Worm (Caenorhabditis elegans) whole organism, early embryonic: ENCODE results near the gene gplb-1.
A peak's percentile ranks its signal among the peaks of the same experiment; 100 is the strongest.

ENCODE experiments used
- B0310.2 ChIP-seq: sonication (generic microtip); optimal IDR thresholded peaks from 2 replicates; lab custom pipeline; 2016; ENCODE audit warnings: mild to moderate bottlenecking, missing genetic modification characterization, missing compliant biosample characterization
- F13C5.2 ChIP-seq: sonication (generic microtip); optimal IDR thresholded peaks from 2 replicates; lab custom pipeline; 2017; ENCODE audit warnings: mild to moderate bottlenecking, missing genetic modification characterization, inconsistent platforms, missing compliant biosample characterization
- aly-1 ChIP-seq: sonication (generic microtip); optimal IDR thresholded peaks from 2 replicates; lab custom pipeline; 2016; ENCODE audit warnings: missing genetic modification characterization, missing compliant biosample characterization
- ama-1 ChIP-seq: fragments of 150-350 bp; optimal IDR thresholded peaks from 2 replicates; lab custom pipeline; 2014
- ceh-13 ChIP-seq: fragments of 200-800 bp; sonication (Bioruptor generic); optimal IDR thresholded peaks from 2 replicates; lab custom pipeline; 2018; ENCODE audit warnings: mild to moderate bottlenecking, missing genetic modification characterization, missing compliant biosample characterization
- ceh-36 ChIP-seq: sonication (generic microtip); optimal IDR thresholded peaks from 2 replicates; lab custom pipeline; 2016; ENCODE audit warnings: missing genetic modification characterization, inconsistent platforms, missing compliant biosample characterization
- ets-7 ChIP-seq: sonication (generic microtip); optimal IDR thresholded peaks from 2 replicates; lab custom pipeline; 2016; ENCODE audit warnings: missing genotype, missing genetic modification characterization, missing compliant biosample characterization
- flt-1 ChIP-seq: fragments of 200-800 bp; sonication (Bioruptor generic); IDR thresholded peaks from 2 replicates; pipeline ENCODE4 v1.3.6; 2022; ENCODE audit warnings: missing genetic modification characterization, missing compliant biosample characterization
- hmbx-1 ChIP-seq: sonication (generic microtip); optimal IDR thresholded peaks from 2 replicates; lab custom pipeline; 2016; ENCODE audit warnings: mild to moderate bottlenecking, missing genetic modification characterization, missing compliant biosample characterization
- hmg-4 ChIP-seq: fragments of 200-800 bp; sonication (Bioruptor generic); optimal IDR thresholded peaks from 2 replicates; lab custom pipeline; 2018; ENCODE audit warnings: mild to moderate bottlenecking, missing genetic modification characterization, missing compliant biosample characterization
- hnd-1 ChIP-seq: sonication (generic microtip); optimal IDR thresholded peaks from 2 replicates; lab custom pipeline; 2016; ENCODE audit warnings: missing genetic modification characterization, missing compliant biosample characterization
- pes-1 ChIP-seq: fragments of 200-800 bp; sonication (Bioruptor generic); IDR thresholded peaks from 2 replicates; pipeline ENCODE4 v1.3.6; 2022; ENCODE audit warnings: missing genetic modification reagents, missing genetic modification characterization, missing compliant biosample characterization
- scrt-1 ChIP-seq: fragments of 200-800 bp; sonication (Bioruptor generic); IDR thresholded peaks from 2 replicates; pipeline ENCODE4 v1.3.6; 2022; ENCODE audit warnings: missing genetic modification characterization, missing compliant biosample characterization
- sea-1 ChIP-seq: fragments of 200-800 bp; sonication (Bioruptor generic); conservative IDR thresholded peaks from 2 replicates; pipeline ENCODE4 v1.3.6; 2022; ENCODE audit warnings: missing genetic modification characterization, missing compliant biosample characterization
- tbx-11 ChIP-seq: fragments of 200-800 bp; sonication (Bioruptor generic); IDR thresholded peaks from 2 replicates; pipeline ENCODE4 v1.3.6; 2022; ENCODE audit warnings: missing genetic modification characterization, missing compliant biosample characterization
- tbx-37 ChIP-seq: fragments of 200-800 bp; sonication (Bioruptor generic); conservative IDR thresholded peaks from 2 replicates; pipeline ENCODE4 v1.3.6; 2022; ENCODE audit warnings: missing genetic modification reagents, missing genetic modification characterization, missing compliant biosample characterization
- tra-4 ChIP-seq: sonication (generic microtip); optimal IDR thresholded peaks from 2 replicates; lab custom pipeline; 2017; ENCODE audit warnings: missing genetic modification characterization, missing compliant biosample characterization

gplb-1 gene

ce11 chrV:8499407-8499806 lies 28.4 kb upstream of the gplb-1 start:
- TF ChIP-seq B0310.2 (tag; lab: Kevin White, UChicago), result no peak
- no peak for TF ChIP-seq flt-1
- no peak for TF ChIP-seq sea-1 (GFP tag; lab: Robert Waterston, UW)
- TF ChIP-seq ama-1 (lab: Kevin White, UChicago), result no peak

- TF ChIP-seq tbx-11 (GFP tag; lab: Robert Waterston, UW) (no peak), ceh-13 (GFP tag; lab: Kevin White, UChicago) (no peak), ets-7 (no peak), pes-1 (GFP tag; lab: Robert Waterston, UW) (peak; percentile 57; the same call in 1 of the 2 replicates), sea-1 (GFP tag; lab: Robert Waterston, UW) (no peak), tbx-37 (GFP tag; lab: Robert Waterston, UW) (no peak), hmg-4 (GFP tag; lab: Kevin White, UChicago) (no peak)
Observed at ce11 chrV:8495965-8496364, 24.9 kb upstream of the gplb-1 start.

ce11 chrV:8495106-8495505 lies 24.1 kb upstream of the gplb-1 start:
- TF ChIP-seq sea-1 (GFP tag; lab: Robert Waterston, UW) (no peak), ceh-36 (tag; lab: Kevin White, UChicago) (no peak), flt-1 (no peak), hmbx-1 (tag; lab: Kevin White, UChicago) (no peak), hnd-1 (tag; lab: Kevin White, UChicago) (no peak), ama-1 (lab: Kevin White, UChicago) (no peak), tbx-11 (GFP tag; lab: Robert Waterston, UW) (no peak), aly-1 (tag; lab: Kevin White, UChicago) (no peak), scrt-1 (GFP tag; lab: Robert Waterston, UW) (no peak), tra-4 (tag; lab: Kevin White, UChicago) (no peak)

DNA sequence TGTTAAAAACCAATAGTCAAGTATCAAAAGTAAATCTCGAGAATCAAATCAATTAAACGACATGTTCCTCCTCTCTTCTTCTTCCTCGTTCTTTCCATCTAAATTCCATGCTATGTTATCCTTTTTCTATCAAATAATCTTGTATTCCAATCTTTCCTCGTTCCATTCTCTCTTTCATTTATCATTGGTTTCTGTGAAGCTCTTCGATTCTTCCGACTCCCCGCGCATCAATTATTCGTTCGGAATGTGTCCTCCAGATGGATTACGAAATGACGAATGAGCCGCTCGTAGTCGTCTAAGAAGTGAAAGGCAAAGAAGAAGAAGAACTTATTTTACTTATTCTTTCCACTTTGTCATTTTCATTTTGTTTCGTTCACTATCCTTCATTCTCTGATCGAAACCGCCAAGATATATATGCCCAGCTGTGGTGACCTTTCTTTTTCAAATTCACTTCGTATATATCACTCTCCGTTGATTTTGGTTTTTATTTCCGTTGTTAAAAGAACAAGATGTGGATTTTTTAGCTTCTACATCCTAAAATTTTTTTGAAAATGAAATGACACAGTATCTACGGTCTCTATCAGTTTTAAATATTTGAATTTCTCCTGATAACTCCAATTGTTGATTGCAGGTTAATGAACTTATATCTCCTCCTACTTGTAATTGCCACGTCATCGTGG lies 23.4 kb upstream of the gplb-1 start, which contains the start of gene pxn-1:
Gene pxn-1 (plus strand): TSS at position 630 of the 680 bp plus-strand sequence.
- no peak for TF ChIP-seq ama-1 (lab: Kevin White, UChicago)
- TF ChIP-seq ceh-13 (GFP tag; lab: Kevin White, UChicago), result no peak
- TF ChIP-seq aly-1 (tag; lab: Kevin White, UChicago), result no peak
- no peak for TF ChIP-seq B0310.2 (tag; lab: Kevin White, UChicago)
- TF ChIP-seq hmbx-1 (tag; lab: Kevin White, UChicago), result no peak
- TF ChIP-seq flt-1, result no peak
- TF ChIP-seq tbx-11 (GFP tag; lab: Robert Waterston, UW), result no peak
- TF ChIP-seq tbx-37 (GFP tag; lab: Robert Waterston, UW), result no peak

DNA sequence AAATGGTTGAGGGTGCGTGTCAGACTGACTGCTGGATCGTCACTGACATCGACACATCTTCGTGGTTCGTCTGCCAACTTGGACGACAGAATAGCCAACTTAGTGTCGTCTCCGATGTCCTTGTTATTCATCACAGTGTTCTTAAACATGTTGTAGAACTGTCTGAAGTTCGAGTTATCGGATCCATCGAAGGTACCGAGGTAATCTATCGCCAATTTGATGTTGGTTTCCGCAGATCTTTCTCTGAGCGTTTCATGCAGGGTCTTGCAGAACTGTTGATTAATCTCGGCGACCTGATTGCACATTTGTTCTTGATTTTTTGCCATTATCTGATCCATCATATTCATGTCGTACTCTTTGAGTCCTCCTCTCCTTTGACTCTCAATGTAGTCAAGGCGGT lies 10.2 kb upstream of the gplb-1 start:
- TF ChIP-seq tbx-11 (GFP tag; lab: Robert Waterston, UW) (no peak), F13C5.2 (tag; lab: Kevin White, UChicago) (no peak)

DNA sequence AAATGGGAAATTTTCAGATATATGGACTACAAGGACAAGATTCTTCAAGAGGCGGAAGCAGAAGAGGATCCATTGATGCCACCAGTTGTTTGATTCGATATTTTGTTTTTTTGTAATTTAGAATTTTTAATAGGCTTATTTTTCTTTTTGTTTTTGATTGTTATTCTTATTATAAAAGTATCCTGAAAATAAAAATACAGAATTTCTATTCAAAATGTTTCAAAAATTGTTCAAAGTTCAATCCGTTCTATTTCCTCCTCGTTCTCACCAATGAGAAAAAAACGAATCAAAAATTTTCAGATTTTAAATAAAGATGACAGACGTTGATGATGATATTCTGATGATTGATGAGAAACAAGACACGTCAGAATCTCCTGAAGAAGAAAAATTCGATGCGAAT lies 2.3 kb downstream of the gplb-1 start, which contains the start of gene phf-30:
Gene phf-30 (plus strand): TSS at position 301 of the 400 bp plus-strand sequence.
- TF ChIP-seq tbx-11 (GFP tag; lab: Robert Waterston, UW) (no peak), flt-1 (no peak), hmbx-1 (tag; lab: Kevin White, UChicago) (no peak), tra-4 (tag; lab: Kevin White, UChicago) (no peak), pes-1 (GFP tag; lab: Robert Waterston, UW) (no peak), B0310.2 (tag; lab: Kevin White, UChicago) (no peak), tbx-37 (GFP tag; lab: Robert Waterston, UW) (no peak), scrt-1 (GFP tag; lab: Robert Waterston, UW) (no peak), hnd-1 (tag; lab: Kevin White, UChicago) (no peak), ceh-36 (tag; lab: Kevin White, UChicago) (no peak), aly-1 (tag; lab: Kevin White, UChicago) (no peak)

- TF ChIP-seq ama-1 (lab: Kevin White, UChicago) (no peak), aly-1 (tag; lab: Kevin White, UChicago) (no peak), pes-1 (GFP tag; lab: Robert Waterston, UW) (no peak), tbx-37 (GFP tag; lab: Robert Waterston, UW) (no peak), hmg-4 (GFP tag; lab: Kevin White, UChicago) (no peak), B0310.2 (tag; lab: Kevin White, UChicago) (no peak), ceh-36 (tag; lab: Kevin White, UChicago) (no peak), scrt-1 (GFP tag; lab: Robert Waterston, UW) (no peak), tbx-11 (GFP tag; lab: Robert Waterston, UW) (no peak), sea-1 (GFP tag; lab: Robert Waterston, UW) (no peak), hmbx-1 (tag; lab: Kevin White, UChicago) (no peak)
Observed at ce11 chrV:8467031-8467430, 4.0 kb downstream of the gplb-1 start, which contains the start of gene mrpl-4. TSS of gene mrpl-4 (plus strand) at chrV:8467265.

DNA sequence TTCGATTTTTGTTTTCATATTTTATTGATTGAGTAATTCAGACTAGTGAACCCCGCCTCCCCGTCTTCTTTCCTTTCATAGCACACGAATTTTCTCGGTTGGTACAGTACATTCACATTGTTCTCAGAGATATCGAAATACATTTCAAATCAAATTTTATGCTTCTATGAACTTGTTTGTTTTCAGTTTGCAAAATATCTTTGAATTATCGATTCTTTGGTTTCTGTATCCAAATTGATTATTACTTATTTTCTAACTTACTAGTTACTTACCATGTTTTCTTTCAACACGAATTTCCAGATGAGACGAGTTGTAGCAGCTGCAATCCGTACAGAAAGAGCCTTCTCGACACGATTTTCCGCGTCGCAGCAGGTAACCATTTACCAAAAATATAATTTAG lies 5.7 kb downstream of the gplb-1 start, which contains the start of gene mrps-2:
Gene mrps-2 (plus strand): TSS at position 301 of the 400 bp plus-strand sequence.
- TF ChIP-seq flt-1 (no peak), ets-7 (no peak), scrt-1 (GFP tag; lab: Robert Waterston, UW) (no peak), hnd-1 (tag; lab: Kevin White, UChicago) (no peak), B0310.2 (tag; lab: Kevin White, UChicago) (no peak), ceh-13 (GFP tag; lab: Kevin White, UChicago) (no peak), pes-1 (GFP tag; lab: Robert Waterston, UW) (no peak), ama-1 (lab: Kevin White, UChicago) (no peak), F13C5.2 (tag; lab: Kevin White, UChicago) (no peak), tbx-37 (GFP tag; lab: Robert Waterston, UW) (no peak), hmg-4 (GFP tag; lab: Kevin White, UChicago) (no peak), ceh-36 (tag; lab: Kevin White, UChicago) (no peak), aly-1 (tag; lab: Kevin White, UChicago) (no peak)
